Worm (Caenorhabditis elegans): ENCODE data around the gene sec-15.

- no peak for TF ChIP-seq nhr-237 (tag; optimal IDR thresholded peaks at IDR 0.05)
- TF ChIP-seq daf-16 (GFP tag; optimal IDR thresholded peaks at IDR 0.05) = no peak
- no peak for TF ChIP-seq daf-16 (tag; optimal IDR thresholded peaks at IDR 0.05)
- TF ChIP-seq zag-1 (tag; optimal IDR thresholded peaks at IDR 0.05) = no peak
- no peak for TF ChIP-seq egl-43 (GFP tag; IDR thresholded peaks at IDR 0.05)
These were observed 39.2 kb upstream of the sec-15 start, which contains the start of gene C06E2.1 for ce11 chrX:8874748-8875147.
